Worm (Caenorhabditis elegans) whole organism, L4 larva: ENCODE data around the gene F53B7.4.

Experiments
- F26F4.8 ChIP-seq: fragments of 200-800 bp; sonication (Bioruptor generic); conservative IDR thresholded peaks from 2 replicates; pipeline ENCODE4 v1.3.6; 2022; ENCODE audit warnings: missing genetic modification characterization, missing compliant biosample characterization
- F44E2.7 ChIP-seq: fragments of 200-800 bp; sonication (Bioruptor generic); IDR thresholded peaks from 2 replicates; pipeline ENCODE4 v2.1.2; 2022; ENCODE audit warnings: missing genetic modification characterization, missing compliant biosample characterization
- F49E8.2 ChIP-seq: sonication (generic microtip); optimal IDR thresholded peaks from 2 replicates; lab custom pipeline; 2016; ENCODE audit warnings: missing compliant biosample characterization, mild to moderate bottlenecking, missing genetic modification characterization, borderline replicate concordance
- T20F7.1 ChIP-seq: fragments of 200-800 bp; sonication (Bioruptor generic); optimal IDR thresholded peaks from 2 replicates; lab custom pipeline; 2018; ENCODE audit warnings: mild to moderate bottlenecking, missing genetic modification characterization, missing compliant biosample characterization
- T26A8.4 ChIP-seq: fragments of 200-800 bp; sonication (Bioruptor generic); IDR thresholded peaks from 2 replicates; pipeline ENCODE4 v1.3.6; 2022; ENCODE audit warnings: missing genetic modification characterization, missing compliant biosample characterization
- Y105C5A.15 ChIP-seq: fragments of 200-800 bp; sonication (Bioruptor generic); IDR thresholded peaks from 2 replicates; pipeline ENCODE4 v1.3.6; 2022; ENCODE audit warnings: missing genetic modification characterization, missing compliant biosample characterization
- Y48G9A.11 ChIP-seq: fragments of 200-800 bp; sonication (Bioruptor generic); IDR thresholded peaks from 2 replicates; pipeline ENCODE4 v1.3.6; 2022; ENCODE audit warnings: missing genetic modification reagents, missing genetic modification characterization, missing compliant biosample characterization
- Y5F2A.4 ChIP-seq: fragments of 200-800 bp; sonication (Bioruptor generic); optimal IDR thresholded peaks from 2 replicates; lab custom pipeline; 2018; ENCODE audit warnings: mild to moderate bottlenecking, missing genetic modification characterization, missing compliant biosample characterization
- ZK337.2 ChIP-seq: fragments of 200-800 bp; sonication (Bioruptor generic); IDR thresholded peaks from 2 replicates; pipeline ENCODE4 v1.3.6; 2022; ENCODE audit warnings: missing genetic modification reagents, missing genetic modification characterization, missing compliant biosample characterization
- ama-1 ChIP-seq: fragments of 150-350 bp; optimal IDR thresholded peaks from 2 replicates; lab custom pipeline; 2014; ENCODE audit warnings: inconsistent platforms, mixed read lengths
- attf-4 ChIP-seq: sonication (generic microtip); optimal IDR thresholded peaks from 3 replicates; lab custom pipeline; 2017; ENCODE audit warnings: missing biosample characterization, missing genetic modification characterization
- ceh-32 ChIP-seq: sonication (generic microtip); optimal IDR thresholded peaks from 2 replicates; lab custom pipeline; 2016; ENCODE audit warnings: mild to moderate bottlenecking, missing genetic modification characterization, missing compliant biosample characterization; ENCODE audit not compliant: poor library complexity
- ceh-82 ChIP-seq: sonication (generic microtip); optimal IDR thresholded peaks from 2 replicates; lab custom pipeline; 2017; ENCODE audit warnings: missing biosample characterization, missing genetic modification characterization
- daf-16 ChIP-seq, 3 experiments: sonication (generic microtip); optimal IDR thresholded peaks; 2 replicates each; lab custom pipeline; 2016 to 2017; ENCODE audit warnings: missing genetic modification characterization in 3 of 3, missing genetic modification reagents in 3 of 3, mild to moderate bottlenecking in 2 of 3, missing compliant biosample characterization in 2 of 3, missing biosample characterization in 1 of 3, moderate library complexity in 1 of 3
- dmd-6 ChIP-seq: fragments of 200-800 bp; sonication (Bioruptor generic); IDR thresholded peaks from 2 replicates; pipeline ENCODE4 v1.3.6; 2022; ENCODE audit warnings: missing genetic modification reagents, missing genetic modification characterization, missing compliant biosample characterization
- dmd-9 ChIP-seq: fragments of 200-800 bp; sonication (Bioruptor generic); IDR thresholded peaks from 2 replicates; pipeline ENCODE4 v1.3.6; 2022; ENCODE audit warnings: missing genetic modification reagents, missing genetic modification characterization, missing compliant biosample characterization
- duxl-1 ChIP-seq: sonication (generic microtip); optimal IDR thresholded peaks from 2 replicates; lab custom pipeline; 2016; ENCODE audit warnings: mild to moderate bottlenecking, missing genetic modification characterization, moderate library complexity, missing compliant biosample characterization; ENCODE audit not compliant: poor library complexity
- dve-1 ChIP-seq: sonication (generic microtip); optimal IDR thresholded peaks from 2 replicates; lab custom pipeline; 2017; ENCODE audit warnings: antibody characterized with exemption, mild to moderate bottlenecking, missing genetic modification characterization, missing compliant biosample characterization; ENCODE audit not compliant: insufficient read depth
- fkh-10 ChIP-seq: fragments of 150-350 bp; optimal IDR thresholded peaks from 2 replicates; lab custom pipeline; 2014; ENCODE audit warnings: missing biosample characterization, missing genetic modification reagents, missing genetic modification characterization
- fos-1 ChIP-seq: fragments of 150-350 bp; optimal IDR thresholded peaks from 2 replicates; lab custom pipeline; 2014; ENCODE audit warnings: missing biosample characterization, missing genetic modification characterization
- hif-1 ChIP-seq, 2 experiments: sonication (generic microtip); optimal IDR thresholded peaks; 2 replicates each; lab custom pipeline; 2016 to 2017; ENCODE audit warnings: missing compliant biosample characterization in 2 of 2, missing genetic modification characterization in 2 of 2, missing genetic modification reagents in 2 of 2, missing genotype in 2 of 2, mild to moderate bottlenecking in 1 of 2
- hlh-11 ChIP-seq: fragments of 200-800 bp; sonication (Bioruptor generic); optimal IDR thresholded peaks from 2 replicates; lab custom pipeline; 2018; ENCODE audit warnings: mild to moderate bottlenecking, missing genetic modification characterization, missing compliant biosample characterization
- lin-1 ChIP-seq: fragments of 200-800 bp; sonication (Bioruptor generic); IDR thresholded peaks from 2 replicates; pipeline ENCODE4 v1.3.6; 2022; ENCODE audit warnings: missing genetic modification reagents, missing genetic modification characterization, missing compliant biosample characterization
- lin-38 ChIP-seq: fragments of 200-800 bp; sonication (Bioruptor generic); IDR thresholded peaks from 2 replicates; pipeline ENCODE4 v1.3.6; 2022; ENCODE audit warnings: missing genetic modification reagents, missing genetic modification characterization, missing compliant biosample characterization
- lir-3 ChIP-seq: sonication (generic microtip); optimal IDR thresholded peaks from 2 replicates; lab custom pipeline; 2016; ENCODE audit warnings: mild to moderate bottlenecking, missing genetic modification characterization, missing compliant biosample characterization
- madf-5 ChIP-seq, 2 experiments: fragments of 200-800 bp; sonication (Bioruptor generic); IDR thresholded peaks; 2 replicates each; pipeline ENCODE4 v1.3.6; 2022; ENCODE audit warnings: missing compliant biosample characterization in 2 of 2, missing genetic modification characterization in 2 of 2
- mdt-29 ChIP-seq: fragments of 200-800 bp; sonication (Bioruptor generic); IDR thresholded peaks from 2 replicates; pipeline ENCODE4 v1.3.6; 2022; ENCODE audit warnings: missing genetic modification reagents, missing genetic modification characterization, missing compliant biosample characterization
- mxl-2 ChIP-seq: fragments of 200-800 bp; sonication (Bioruptor generic); conservative IDR thresholded peaks from 2 replicates; pipeline ENCODE4 v1.3.6; 2022; ENCODE audit warnings: missing genetic modification reagents, missing genetic modification characterization, missing compliant biosample characterization
- nhr-10 ChIP-seq: fragments of 150-350 bp; optimal IDR thresholded peaks from 2 replicates; lab custom pipeline; 2014; ENCODE audit warnings: missing biosample characterization, missing genetic modification characterization
- nhr-237 ChIP-seq: sonication (generic microtip); optimal IDR thresholded peaks from 2 replicates; lab custom pipeline; 2017; ENCODE audit warnings: missing biosample characterization, missing genetic modification characterization
- nhr-41 ChIP-seq: fragments of 200-800 bp; sonication (Bioruptor generic); IDR thresholded peaks from 2 replicates; pipeline ENCODE4 v1.3.6; 2022; ENCODE audit warnings: missing genetic modification reagents, missing genetic modification characterization, missing compliant biosample characterization
- nhr-77 ChIP-seq: fragments of 150-350 bp; optimal IDR thresholded peaks from 2 replicates; lab custom pipeline; 2014; ENCODE audit warnings: missing biosample characterization, missing genetic modification characterization
- pha-4 ChIP-seq, 2 experiments: fragments of 150-350 bp in 1 of 2; fragments of 200-800 bp in 1 of 2; sonication (Bioruptor generic) in 1 of 2; IDR thresholded peaks in 1 of 2; optimal IDR thresholded peaks in 1 of 2; 2 replicates each; pipeline versions ENCODE4 v1.3.6 to Lab custom; 2014 to 2022; ENCODE audit warnings: missing genetic modification characterization in 2 of 2, missing genetic modification reagents in 2 of 2, missing biosample characterization in 1 of 2, missing compliant biosample characterization in 1 of 2
- php-3 ChIP-seq: fragments of 200-800 bp; sonication (Bioruptor generic); IDR thresholded peaks from 2 replicates; pipeline ENCODE4 v1.3.6; 2022; ENCODE audit warnings: missing genetic modification reagents, missing genetic modification characterization, missing compliant biosample characterization
- pqm-1 ChIP-seq: sonication (generic microtip); optimal IDR thresholded peaks from 2 replicates; lab custom pipeline; 2017; ENCODE audit warnings: missing biosample characterization, missing genetic modification characterization
- saeg-2 ChIP-seq: fragments of 200-800 bp; sonication (Bioruptor generic); IDR thresholded peaks from 2 replicates; pipeline ENCODE4 v1.3.6; 2022; ENCODE audit warnings: missing genetic modification reagents, missing genetic modification characterization, missing compliant biosample characterization
- spr-3 ChIP-seq: fragments of 200-800 bp; sonication (Bioruptor generic); optimal IDR thresholded peaks from 2 replicates; lab custom pipeline; 2018; ENCODE audit warnings: mild to moderate bottlenecking, missing genetic modification characterization, missing compliant biosample characterization
- tra-1 ChIP-seq: fragments of 200-800 bp; sonication (Bioruptor generic); IDR thresholded peaks from 2 replicates; pipeline ENCODE4 v1.3.6; 2022; ENCODE audit warnings: missing genetic modification reagents, missing genetic modification characterization, missing compliant biosample characterization
- unc-39 ChIP-seq: sonication (generic microtip); optimal IDR thresholded peaks from 2 replicates; lab custom pipeline; 2017; ENCODE audit warnings: missing biosample characterization, missing genetic modification characterization
- vab-7 ChIP-seq: fragments of 200-800 bp; sonication (Bioruptor generic); IDR thresholded peaks from 2 replicates; pipeline ENCODE4 v1.3.6; 2022; ENCODE audit warnings: missing genetic modification reagents, missing genetic modification characterization, missing compliant biosample characterization
- zag-1 ChIP-seq: fragments of 150-350 bp; optimal IDR thresholded peaks from 2 replicates; lab custom pipeline; 2014; ENCODE audit warnings: missing biosample characterization, missing genetic modification characterization
- zfp-2 ChIP-seq: sonication (generic microtip); optimal IDR thresholded peaks from 2 replicates; lab custom pipeline; 2016; ENCODE audit warnings: mild to moderate bottlenecking, missing genetic modification characterization, missing compliant biosample characterization
- zip-11 ChIP-seq: fragments of 200-800 bp; sonication (Bioruptor generic); IDR thresholded peaks from 2 replicates; pipeline ENCODE4 v1.3.6; 2022; ENCODE audit warnings: missing genetic modification characterization, missing compliant biosample characterization
- ztf-7 ChIP-seq: fragments of 150-350 bp; optimal IDR thresholded peaks from 2 replicates; lab custom pipeline; 2014; ENCODE audit warnings: missing biosample characterization, missing genetic modification characterization

Gene F53B7.4

DNA sequence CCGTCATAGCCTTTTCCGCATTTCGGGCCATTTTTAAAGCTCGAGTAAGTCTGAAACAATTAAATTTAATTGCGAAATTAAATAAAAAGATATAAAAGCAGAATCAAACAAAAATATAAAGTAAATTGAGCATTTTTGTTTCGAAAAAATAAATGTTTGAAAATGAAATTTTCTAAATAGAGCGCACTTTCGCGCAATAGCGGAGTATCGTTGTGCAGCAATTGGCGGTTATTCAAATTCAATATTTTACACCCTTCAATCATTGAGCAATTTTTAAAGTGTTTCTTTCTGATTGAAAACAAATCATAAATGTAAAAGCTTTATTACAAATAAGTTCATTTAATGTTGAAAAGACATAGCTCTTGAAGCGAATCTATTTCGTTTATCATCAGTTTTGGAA lies 1.7 kb downstream of the F53B7.4 start, which contains the start of gene isy-1 (continued):
- no peak for TF ChIP-seq duxl-1 (tag; lab: Kevin White, UChicago)
- no peak for TF ChIP-seq lin-1 (GFP tag; lab: Robert Waterston, UW)
- TF ChIP-seq ZK337.2 (GFP tag; lab: Robert Waterston, UW) = no peak
- no peak for TF ChIP-seq saeg-2 (GFP tag; lab: Robert Waterston, UW)
- no peak for TF ChIP-seq php-3 (GFP tag; lab: Robert Waterston, UW)
- TF ChIP-seq Y5F2A.4 (GFP tag; lab: Kevin White, UChicago) = no peak
- no peak for TF ChIP-seq T26A8.4 (GFP tag; lab: Robert Waterston, UW)
- TF ChIP-seq pqm-1 (tag; lab: Kevin White, UChicago) = no peak
- TF ChIP-seq pha-4 (GFP tag; IDR thresholded peaks at IDR 0.05; lab: Robert Waterston, UW) = no peak
- TF ChIP-seq pha-4 (tag; optimal IDR thresholded peaks at IDR 0.05; lab: Kevin White, UChicago) = peak; percentile 13
- no peak for TF ChIP-seq zfp-2 (tag; lab: Kevin White, UChicago)
- no peak for TF ChIP-seq madf-5 (GFP tag; IDR thresholded peaks at IDR 0.05; lab: Robert Waterston, UW)
- TF ChIP-seq mxl-2 = no peak
- no peak for TF ChIP-seq dve-1 (tag; lab: Kevin White, UChicago)

- TF ChIP-seq vab-7 (GFP tag; lab: Robert Waterston, UW) = no peak
- TF ChIP-seq madf-5 (GFP tag; IDR thresholded peaks at IDR 0.05; lab: Robert Waterston, UW) = no peak
- TF ChIP-seq tra-1 = no peak
- TF ChIP-seq nhr-77 (tag; lab: Kevin White, UChicago) = no peak
- no peak for TF ChIP-seq ztf-7
- TF ChIP-seq dve-1 (tag; lab: Kevin White, UChicago) = no peak
- no peak for TF ChIP-seq nhr-10 (tag; lab: Kevin White, UChicago)
- TF ChIP-seq nhr-41 (GFP tag; lab: Robert Waterston, UW) = no peak
- no peak for TF ChIP-seq F26F4.8 (GFP tag; lab: Robert Waterston, UW)
- TF ChIP-seq zip-11 = no peak
- TF ChIP-seq fos-1 (tag; lab: Kevin White, UChicago) = no peak
Observed at ce11 chrV:10998797-10999196, 3.5 kb downstream of the F53B7.4 start, which contains the start of gene F53B7.7. Gene F53B7.7 (plus strand): TSS chrV:10999097.

DNA sequence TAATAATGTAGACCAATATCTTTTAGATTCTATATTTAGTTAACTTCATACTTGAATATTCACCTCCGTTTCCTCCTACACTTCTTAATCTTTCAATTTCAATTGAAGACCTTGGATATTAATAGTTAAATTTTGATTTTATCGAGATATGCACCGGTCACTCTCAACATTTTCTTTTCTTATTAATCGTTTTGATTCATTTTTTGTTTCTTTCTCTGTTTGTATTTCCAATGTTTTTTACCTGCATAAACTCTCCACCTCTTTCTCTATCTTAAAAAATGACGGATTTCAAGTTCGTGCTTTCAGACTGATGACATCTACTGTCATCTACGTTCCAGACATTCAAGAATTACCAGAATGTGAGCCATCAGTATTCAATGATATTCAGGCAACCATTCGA lies 10.5 kb downstream of the F53B7.4 start, which contains the start of gene frpr-9:
frpr-9 (plus strand) TSS at position 301 of the 400 bp plus-strand sequence.
- no peak for TF ChIP-seq nhr-77 (tag; lab: Kevin White, UChicago)
- TF ChIP-seq lir-3 (tag; lab: Kevin White, UChicago) = no peak
- TF ChIP-seq mdt-29 (GFP tag; lab: Robert Waterston, UW) = no peak
- TF ChIP-seq ceh-32 (tag; lab: Kevin White, UChicago) = no peak
- no peak for TF ChIP-seq zip-11
- no peak for TF ChIP-seq fkh-10
- TF ChIP-seq nhr-237 = no peak
- TF ChIP-seq dmd-9 = no peak
- TF ChIP-seq spr-3 (GFP tag; lab: Kevin White, UChicago) = no peak
- no peak for TF ChIP-seq pha-4 (GFP tag; IDR thresholded peaks at IDR 0.05; lab: Robert Waterston, UW)
- no peak for TF ChIP-seq pha-4 (tag; optimal IDR thresholded peaks at IDR 0.05; lab: Kevin White, UChicago)
- no peak for TF ChIP-seq Y5F2A.4 (GFP tag; lab: Kevin White, UChicago)
- no peak for TF ChIP-seq zag-1
- TF ChIP-seq tra-1 = no peak
- no peak for TF ChIP-seq php-3 (GFP tag; lab: Robert Waterston, UW)

DNA sequence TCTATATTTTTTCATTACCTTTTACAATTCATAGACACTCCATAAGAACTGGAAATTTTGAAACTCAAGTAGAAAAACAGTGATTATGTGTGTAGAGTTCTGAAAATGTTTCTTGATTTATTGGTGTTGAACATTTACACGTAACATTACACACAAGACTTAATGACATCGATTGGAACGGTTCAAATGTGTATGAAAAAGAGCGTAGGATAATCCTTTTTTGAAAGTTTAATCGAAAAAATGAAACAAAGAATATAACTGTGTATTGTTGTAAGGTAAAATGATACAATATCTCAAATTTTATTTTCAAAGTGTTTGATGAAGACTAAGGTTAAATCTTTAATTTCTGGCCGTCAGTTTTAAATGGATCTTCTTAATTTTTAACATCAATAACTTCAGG lies 21.2 kb downstream of the F53B7.4 start, which contains the start of gene fig-1:
fig-1 (minus strand) TSS at position 101 of the 400 bp plus-strand sequence.
- no peak for TF ChIP-seq tra-1
- TF ChIP-seq F49E8.2 (tag; lab: Kevin White, UChicago) = no peak
- no peak for TF ChIP-seq ZK337.2 (GFP tag; lab: Robert Waterston, UW)
- no peak for TF ChIP-seq ceh-82
- TF ChIP-seq unc-39 (tag; lab: Kevin White, UChicago) = no peak
- TF ChIP-seq Y105C5A.15 = no peak
- TF ChIP-seq pqm-1 (tag; lab: Kevin White, UChicago) = no peak
- no peak for TF ChIP-seq hlh-11 (tag; lab: Kevin White, UChicago)
- TF ChIP-seq lin-1 (GFP tag; lab: Robert Waterston, UW) = no peak
- no peak for TF ChIP-seq Y48G9A.11 (GFP tag; lab: Robert Waterston, UW)
- TF ChIP-seq F44E2.7 (GFP tag; lab: Robert Waterston, UW) = no peak
- TF ChIP-seq hif-1 (tag; optimal IDR thresholded peaks at IDR 0.05; lab: Kevin White, UChicago) = no peak
- no peak for TF ChIP-seq attf-4 (tag; lab: Kevin White, UChicago)
- TF ChIP-seq dmd-6 (GFP tag; lab: Robert Waterston, UW) = no peak
- TF ChIP-seq T20F7.1 (GFP tag; lab: Kevin White, UChicago) = no peak
- no peak for TF ChIP-seq ama-1 (lab: Kevin White, UChicago)
- no peak for TF ChIP-seq nhr-77 (tag; lab: Kevin White, UChicago)
- TF ChIP-seq lin-38 (GFP tag; lab: Robert Waterston, UW) = no peak
- TF ChIP-seq daf-16 (GFP tag; optimal IDR thresholded peaks at IDR 0.05; lab: Kevin White, UChicago) = no peak
- no peak for TF ChIP-seq daf-16 (tag; optimal IDR thresholded peaks at IDR 0.05; lab: Kevin White, UChicago)
